1 fruit fly cellular context compared by ENCODE assay signal in the genomic region with DNA sequence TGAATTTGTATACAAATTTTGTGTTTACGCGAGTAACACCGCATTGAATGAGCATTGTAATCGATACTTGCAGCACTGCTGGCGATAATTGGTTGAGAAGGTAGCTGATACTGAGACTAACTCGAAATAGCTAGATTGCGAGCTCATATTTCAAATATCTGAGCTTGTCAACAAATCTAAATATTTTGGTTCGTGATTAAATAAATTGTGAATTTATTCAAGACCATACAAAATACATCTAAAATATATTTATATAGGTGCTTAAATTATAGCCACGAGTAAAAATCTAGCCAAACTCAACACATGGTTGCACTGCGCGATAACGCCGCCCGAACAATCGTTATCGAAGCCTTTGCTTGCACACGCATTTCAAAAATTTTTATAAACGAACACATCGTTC.
A peak's percentile ranks its signal among the peaks of the same experiment; 100 is the strongest.
TF ChIP-seq lines count a peak whose summit lies in the region.

A gene (minus strand): TSS at position 56 of the 400 bp plus-strand sequence.
A gene (plus strand): TSS at position 179 of the 400 bp plus-strand sequence.

TF ChIP-seq in whole organism, embryonic, 481 proteins besides CTCF, POLR2A, EP300 and RAD21 (continued from another document and continues in another):
- TF ChIP-seq Dref (GFP tag; IDR thresholded peaks at IDR 0.05; lab: Robert Waterston, UW) (peak; percentile 81), CG17361 (GFP tag; IDR thresholded peaks at IDR 0.05; lab: Robert Waterston, UW) (peak; percentile 77), CG17829 (tag; optimal IDR thresholded peaks at IDR 0.05; lab: Kevin White, UChicago) (peak; percentile 70), Usf (GFP tag; optimal IDR thresholded peaks at IDR 0.05; lab: Kevin White, UChicago) (no peak), unpg (GFP tag; optimal IDR thresholded peaks at IDR 0.05; lab: Kevin White, UChicago) (peak; percentile 26), Six4 (GFP tag; optimal IDR thresholded peaks at IDR 0.05; lab: Kevin White, UChicago) (no peak), Abd-B (GFP tag; optimal IDR thresholded peaks at IDR 0.05; lab: Kevin White, UChicago) (peak; percentile 41), B-H2 (GFP tag; optimal IDR thresholded peaks at IDR 0.05; lab: Kevin White, UChicago) (peak; percentile 29), CG8290 (GFP tag; optimal IDR thresholded peaks at IDR 0.05; lab: Kevin White, UChicago) (peak; percentile 53), CG8290 (tag; optimal IDR thresholded peaks at IDR 0.05; lab: Kevin White, UChicago) (peak in 1 of 2 experiments; percentile 32), chinmo (GFP tag; IDR thresholded peaks at IDR 0.05; lab: Robert Waterston, UW; ENCODE audit: partially characterized antibody) (0 out of 4 replicates have a peak, but pooled peaks have one; percentile 35), CG16863 (GFP tag; optimal IDR thresholded peaks at IDR 0.05; lab: Kevin White, UChicago) (peak; percentile 64), grau (tag; optimal IDR thresholded peaks at IDR 0.05; lab: Kevin White, UChicago) (peak; percentile 66), E2f2 (GFP tag; IDR thresholded peaks at IDR 0.05; lab: Robert Waterston, UW) (peak; percentile 89), da (GFP tag; optimal IDR thresholded peaks at IDR 0.05; lab: Kevin White, UChicago) (no peak), CG9609 (GFP tag; optimal IDR thresholded peaks at IDR 0.05; lab: Kevin White, UChicago) (peak; percentile 0), knrl (GFP tag; IDR thresholded peaks at IDR 0.05; lab: Robert Waterston, UW; ENCODE audit: partially characterized antibody) (peak; percentile 75), CG12769 (tag; optimal IDR thresholded peaks at IDR 0.05; lab: Kevin White, UChicago) (peak; percentile 15), Dip3 (GFP tag; optimal IDR thresholded peaks at IDR 0.05; lab: Kevin White, UChicago) (peak; percentile 13), CG18262 (tag; optimal IDR thresholded peaks at IDR 0.05; lab: Kevin White, UChicago) (peak; percentile 35), CG30403 (GFP tag; optimal IDR thresholded peaks at IDR 0.05; lab: Kevin White, UChicago) (peak; percentile 62), sob (GFP tag; IDR thresholded peaks at IDR 0.05; lab: Robert Waterston, UW) (0 out of 2 replicates have a peak, but pooled peaks have one; percentile 17), HmgD (GFP tag; optimal IDR thresholded peaks at IDR 0.05; lab: Kevin White, UChicago) (no peak), CG7839 (tag; optimal IDR thresholded peaks at IDR 0.05; lab: Kevin White, UChicago) (peak; percentile 45), twi (tag; optimal IDR thresholded peaks at IDR 0.05; lab: Kevin White, UChicago) (peak; percentile 52), CG8359 (GFP tag; optimal IDR thresholded peaks at IDR 0.05; lab: Kevin White, UChicago; ENCODE audit: borderline replicate concordance) (no peak), CG34376 (GFP tag; optimal IDR thresholded peaks at IDR 0.05; lab: Kevin White, UChicago) (peak; percentile 19), Drgx (GFP tag; IDR thresholded peaks at IDR 0.05; lab: Robert Waterston, UW) (no peak), gcm (GFP tag; optimal IDR thresholded peaks at IDR 0.05; lab: Kevin White, UChicago) (no peak), ham (GFP tag; IDR thresholded peaks at IDR 0.05; lab: Robert Waterston, UW) (no peak), lmd (GFP tag; IDR thresholded peaks at IDR 0.05; lab: Robert Waterston, UW) (peak; percentile 6; the same call in 1 of the 2 replicates), Oli (tag; optimal IDR thresholded peaks at IDR 0.05; lab: Kevin White, UChicago) (peak; percentile 32), Neu2 (GFP tag; optimal IDR thresholded peaks at IDR 0.05; lab: Kevin White, UChicago; ENCODE audit: borderline replicate concordance) (no peak), ind (GFP tag; optimal IDR thresholded peaks at IDR 0.05; lab: Kevin White, UChicago) (peak; percentile 21), Meics (GFP tag; optimal IDR thresholded peaks at IDR 0.05; lab: Kevin White, UChicago) (peak; percentile 42), CG4854 (GFP tag; optimal IDR thresholded peaks at IDR 0.05; lab: Kevin White, UChicago) (peak; percentile 10), ssp (GFP tag; IDR thresholded peaks at IDR 0.05; lab: Robert Waterston, UW) (0 out of 2 replicates have a peak, but pooled peaks have one; percentile 26), Sry-δ (GFP tag; optimal IDR thresholded peaks at IDR 0.05; lab: Kevin White, UChicago) (peak; percentile 69), ems (GFP tag; optimal IDR thresholded peaks at IDR 0.05; lab: Kevin White, UChicago) (peak; percentile 10), MBD-R2 (GFP tag; IDR thresholded peaks at IDR 0.05; lab: Robert Waterston, UW) (peak; percentile 77), tin (GFP tag; optimal IDR thresholded peaks at IDR 0.05; lab: Kevin White, UChicago) (peak; percentile 30), CG6689 (GFP tag; IDR thresholded peaks at IDR 0.05; lab: Robert Waterston, UW) (peak; percentile 56), PHDP (tag; optimal IDR thresholded peaks at IDR 0.05; lab: Kevin White, UChicago) (peak; percentile 51), Adf1 (GFP tag; IDR thresholded peaks at IDR 0.05; lab: Robert Waterston, UW) (no peak; the same call in 1 of the 2 replicates), CG4424 (GFP tag; optimal IDR thresholded peaks at IDR 0.05; lab: Kevin White, UChicago) (peak; percentile 38), mam (GFP tag; optimal IDR thresholded peaks at IDR 0.05; lab: Kevin White, UChicago) (peak; percentile 40), pzg (GFP tag; optimal IDR thresholded peaks at IDR 0.05; lab: Kevin White, UChicago) (peak; percentile 76), Hr78 (GFP tag; optimal IDR thresholded peaks at IDR 0.05; lab: Kevin White, UChicago) (no peak), row (GFP tag; IDR thresholded peaks at IDR 0.05; lab: Robert Waterston, UW) (peak; percentile 94), C15 (GFP tag; IDR thresholded peaks at IDR 0.05; lab: Robert Waterston, UW) (no peak), CG7928 (GFP tag; optimal IDR thresholded peaks at IDR 0.05; lab: Kevin White, UChicago) (peak; percentile 25), CG11504 (tag; optimal IDR thresholded peaks at IDR 0.05; lab: Kevin White, UChicago) (peak; percentile 51), cato (GFP tag; optimal IDR thresholded peaks at IDR 0.05; lab: Kevin White, UChicago; ENCODE audit: borderline replicate concordance) (no peak), nmo (GFP tag; optimal IDR thresholded peaks at IDR 0.05; lab: Kevin White, UChicago) (peak; percentile 79), gfzf (GFP tag; optimal IDR thresholded peaks at IDR 0.05; lab: Kevin White, UChicago) (no peak), CG7556 (GFP tag; optimal IDR thresholded peaks at IDR 0.05; lab: Kevin White, UChicago) (peak; percentile 1), CG2116 (GFP tag; optimal IDR thresholded peaks at IDR 0.05; lab: Kevin White, UChicago) (peak; percentile 100), HLHmδ (GFP tag; optimal IDR thresholded peaks at IDR 0.05; lab: Kevin White, UChicago) (no peak), pb (GFP tag; optimal IDR thresholded peaks at IDR 0.05; lab: Kevin White, UChicago) (no peak), Hr51 (GFP tag; optimal IDR thresholded peaks at IDR 0.05; lab: Kevin White, UChicago) (peak; percentile 25 to 40), CG4328 (GFP tag; optimal IDR thresholded peaks at IDR 0.05; lab: Kevin White, UChicago) (no peak), CG18619 (GFP tag; optimal IDR thresholded peaks at IDR 0.05; lab: Kevin White, UChicago) (peak; percentile 1), Awh (GFP tag; IDR thresholded peaks at IDR 0.05; lab: Robert Waterston, UW) (no peak), CG15514 (GFP tag; optimal IDR thresholded peaks at IDR 0.05; lab: Kevin White, UChicago) (peak; percentile 65), CG7963 (GFP tag; IDR thresholded peaks at IDR 0.05; lab: Robert Waterston, UW; ENCODE audit: partially characterized antibody) (peak; percentile 49; the same call in 2 of the 3 replicates), CG10321 (GFP tag; IDR thresholded peaks at IDR 0.05; lab: Robert Waterston, UW) (no peak), jumu (GFP tag; optimal IDR thresholded peaks at IDR 0.05; lab: Kevin White, UChicago) (peak; percentile 37), CG31365 (tag; optimal IDR thresholded peaks at IDR 0.05; lab: Kevin White, UChicago) (no peak), CG3995 (GFP tag; optimal IDR thresholded peaks at IDR 0.05; lab: Kevin White, UChicago) (peak; percentile 39), Max (GFP tag; optimal IDR thresholded peaks at IDR 0.05; lab: Kevin White, UChicago) (peak; percentile 64), CG1792 (GFP tag; optimal IDR thresholded peaks at IDR 0.05; lab: Kevin White, UChicago) (no peak), Hsf (GFP tag; optimal IDR thresholded peaks at IDR 0.05; lab: Kevin White, UChicago) (peak; percentile 52), Fer2 (tag; optimal IDR thresholded peaks at IDR 0.05; lab: Kevin White, UChicago) (no peak), slbo (GFP tag; IDR thresholded peaks at IDR 0.05; lab: Robert Waterston, UW) (peak; percentile 46), Aef1 (GFP tag; IDR thresholded peaks at IDR 0.05; lab: Robert Waterston, UW) (no peak), YL-1 (GFP tag; optimal IDR thresholded peaks at IDR 0.05; lab: Kevin White, UChicago) (peak; percentile 48), rib (GFP tag; IDR thresholded peaks at IDR 0.05; lab: Robert Waterston, UW) (peak; percentile 56; the same call in 1 of the 2 replicates), Hr3 (GFP tag; optimal IDR thresholded peaks at IDR 0.05; lab: Kevin White, UChicago) (peak; percentile 20), crp (GFP tag; optimal IDR thresholded peaks at IDR 0.05; lab: Kevin White, UChicago) (peak in 1 of 2 experiments; percentile 52), CG13775 (GFP tag; optimal IDR thresholded peaks at IDR 0.05; lab: Kevin White, UChicago) (peak; percentile 52), CG9437 (GFP tag; optimal IDR thresholded peaks at IDR 0.05; lab: Kevin White, UChicago) (peak; percentile 35), CG32767 (GFP tag; IDR thresholded peaks at IDR 0.05; lab: Robert Waterston, UW) (peak; percentile 16; the same call in 1 of the 2 replicates), CG13287 (GFP tag; IDR thresholded peaks at IDR 0.05; lab: Robert Waterston, UW; ENCODE audit: partially characterized antibody) (peak; percentile 82), CG9727 (GFP tag; optimal IDR thresholded peaks at IDR 0.05; lab: Kevin White, UChicago) (peak; percentile 37), CG2120 (GFP tag; optimal IDR thresholded peaks at IDR 0.05; lab: Kevin White, UChicago) (peak; percentile 68), CG14441 (GFP tag; IDR thresholded peaks at IDR 0.05; lab: Robert Waterston, UW) (no peak), CG15269 (tag; optimal IDR thresholded peaks at IDR 0.05; lab: Kevin White, UChicago) (peak; percentile 32), CG17385 (GFP tag; optimal IDR thresholded peaks at IDR 0.05; lab: Kevin White, UChicago) (peak; percentile 16), CG9215 (GFP tag; IDR thresholded peaks at IDR 0.05; lab: Robert Waterston, UW) (no peak), HmgZ (tag; optimal IDR thresholded peaks at IDR 0.05; lab: Kevin White, UChicago) (peak; percentile 68), Xrp1 (GFP tag; IDR thresholded peaks at IDR 0.05; lab: Robert Waterston, UW) (peak; percentile 31; the same call in 1 of the 2 replicates), CG10543 (GFP tag; optimal IDR thresholded peaks at IDR 0.05; lab: Kevin White, UChicago) (peak; percentile 32), Sox102F (GFP tag; optimal IDR thresholded peaks at IDR 0.05; lab: Kevin White, UChicago) (no peak), ap (GFP tag; IDR thresholded peaks at IDR 0.05; lab: Robert Waterston, UW) (no peak), BEAF-32 (GFP tag; optimal IDR thresholded peaks at IDR 0.05; lab: Kevin White, UChicago) (peak; percentile 85), Sry-β (GFP tag; optimal IDR thresholded peaks at IDR 0.05; lab: Kevin White, UChicago) (peak; percentile 96), sug (tag; optimal IDR thresholded peaks at IDR 0.05; lab: Kevin White, UChicago) (peak; percentile 71), slou (GFP tag; optimal IDR thresholded peaks at IDR 0.05; lab: Kevin White, UChicago) (peak; percentile 33), nerfin-1 (tag; optimal IDR thresholded peaks at IDR 0.05; lab: Kevin White, UChicago) (peak; percentile 39), fd64A (GFP tag; optimal IDR thresholded peaks at IDR 0.05; lab: Kevin White, UChicago) (no peak), hkb (optimal IDR thresholded peaks at IDR 0.05; lab: Kevin White, UChicago) (peak; percentile 82), hkb (GFP tag; IDR thresholded peaks at IDR 0.05; lab: Robert Waterston, UW) (no peak), CG10267 (tag; optimal IDR thresholded peaks at IDR 0.05; lab: Kevin White, UChicago) (peak; percentile 56), CG9817 (tag; optimal IDR thresholded peaks at IDR 0.05; lab: Kevin White, UChicago) (peak; percentile 47), GATAe (GFP tag; conservative IDR thresholded peaks at IDR 0.05; lab: Robert Waterston, UW) (no peak), CG7271 (tag; optimal IDR thresholded peaks at IDR 0.05; lab: Kevin White, UChicago) (peak; percentile 51), CG34422 (GFP tag; IDR thresholded peaks at IDR 0.05; lab: Robert Waterston, UW) (no peak), CG14667 (GFP tag; IDR thresholded peaks at IDR 0.05; lab: Robert Waterston, UW) (no peak), CG30020 (tag; optimal IDR thresholded peaks at IDR 0.05; lab: Kevin White, UChicago) (peak; percentile 80), Oaz (GFP tag; IDR thresholded peaks at IDR 0.05; lab: Robert Waterston, UW) (no peak), chif (GFP tag; optimal IDR thresholded peaks at IDR 0.05; lab: Kevin White, UChicago) (peak in 1 of 2 experiments; percentile 26), unc-4 (GFP tag; IDR thresholded peaks at IDR 0.05; lab: Robert Waterston, UW; ENCODE audit: partially characterized antibody) (peak; percentile 75), Xbp1 (GFP tag; optimal IDR thresholded peaks at IDR 0.05; lab: Kevin White, UChicago) (peak; percentile 39), pnt (GFP tag; optimal IDR thresholded peaks at IDR 0.05; lab: Kevin White, UChicago) (no peak), zfh2 (GFP tag; optimal IDR thresholded peaks at IDR 0.05; lab: Kevin White, UChicago) (peak; percentile 31), Dek (tag; optimal IDR thresholded peaks at IDR 0.05; lab: Kevin White, UChicago) (peak; percentile 32), CG16813 (GFP tag; IDR thresholded peaks at IDR 0.05; lab: Robert Waterston, UW; ENCODE audit: partially characterized antibody) (peak; percentile 74), Ets97D (GFP tag; optimal IDR thresholded peaks at IDR 0.05; lab: Kevin White, UChicago) (peak; percentile 46), CG15011 (GFP tag; optimal IDR thresholded peaks at IDR 0.05; lab: Kevin White, UChicago) (no peak), CG18011 (GFP tag; optimal IDR thresholded peaks at IDR 0.05; lab: Kevin White, UChicago) (peak; percentile 9), lilli (GFP tag; optimal IDR thresholded peaks at IDR 0.05; lab: Kevin White, UChicago) (peak; percentile 62), Ssrp (tag; optimal IDR thresholded peaks at IDR 0.05; lab: Kevin White, UChicago) (peak; percentile 10), CG33557 (GFP tag; optimal IDR thresholded peaks at IDR 0.05; lab: Kevin White, UChicago) (peak; percentile 30), Myb (GFP tag; optimal IDR thresholded peaks at IDR 0.05; lab: Kevin White, UChicago) (peak; percentile 73)
